Fruit fly (Drosophila melanogaster) whole organism, embryonic: ENCODE data around the gene Uro.
A peak's percentile ranks its signal among the peaks of the same experiment; 100 is the strongest.

ENCODE experiments used
- Aef1 ChIP-seq: fragments of 200-800 bp; sonication (Bioruptor generic); IDR thresholded peaks from 3 replicates; pipeline ENCODE4 v1.3.6; 2022; ENCODE audit warnings: missing biosample characterization, missing genetic modification characterization
- CG12299 ChIP-seq: fragments of 200-800 bp; sonication (Bioruptor generic); optimal IDR thresholded peaks from 2 replicates; lab custom pipeline; 2018; ENCODE audit warnings: missing biosample characterization, mild to moderate bottlenecking, missing genetic modification characterization
- CG13775 ChIP-seq: fragments of 200-800 bp; sonication (Bioruptor generic); optimal IDR thresholded peaks from 3 replicates; lab custom pipeline; 2017; ENCODE audit warnings: missing biosample characterization, mild to moderate bottlenecking, missing genetic modification characterization
- CG14441 ChIP-seq: fragments of 200-800 bp; sonication (Bioruptor generic); IDR thresholded peaks from 2 replicates; pipeline ENCODE4 v1.3.6; 2022; ENCODE audit warnings: missing biosample characterization, missing genetic modification characterization
- CG1647 ChIP-seq: fragments of 200-800 bp; sonication (Bioruptor generic); optimal IDR thresholded peaks from 3 replicates; lab custom pipeline; 2016; ENCODE audit warnings: missing biosample characterization, missing genetic modification characterization
- CG16779 ChIP-seq: fragments of 200-800 bp; sonication (Bioruptor generic); IDR thresholded peaks from 2 replicates; pipeline ENCODE4 v1.3.6; 2022; ENCODE audit warnings: missing biosample characterization, missing genetic modification characterization
- CG17359 ChIP-seq: fragments of 200-800 bp; sonication (Bioruptor generic); optimal IDR thresholded peaks from 3 replicates; lab custom pipeline; 2018; ENCODE audit warnings: missing biosample characterization, mild to moderate bottlenecking, missing genetic modification characterization, moderate library complexity
- CG18764 ChIP-seq: fragments of 200-800 bp; sonication (Bioruptor generic); optimal IDR thresholded peaks from 3 replicates; lab custom pipeline; 2016; ENCODE audit warnings: missing biosample characterization, missing genetic modification characterization
- CG2129 ChIP-seq: fragments of 200-800 bp; sonication (Bioruptor generic); IDR thresholded peaks from 2 replicates; pipeline ENCODE4 v1.3.6; 2022; ENCODE audit warnings: missing biosample characterization, missing genetic modification characterization; ENCODE audit not compliant: partially characterized antibody
- CG34224 ChIP-seq: fragments of 200-800 bp; sonication (Bioruptor generic); IDR thresholded peaks from 3 replicates; pipeline ENCODE4 v1.3.6; 2022; ENCODE audit warnings: missing biosample characterization, missing genetic modification characterization; ENCODE audit not compliant: partially characterized antibody
- CG34422 ChIP-seq: fragments of 200-800 bp; sonication (Bioruptor generic); IDR thresholded peaks from 3 replicates; pipeline ENCODE4 v1.3.6; 2022; ENCODE audit warnings: missing biosample characterization, missing genetic modification characterization
- CG4617 ChIP-seq: fragments of 200-800 bp; sonication (Bioruptor generic); optimal IDR thresholded peaks from 3 replicates; lab custom pipeline; 2016; ENCODE audit warnings: missing biosample characterization, missing genetic modification characterization, borderline replicate concordance
- CG4707 ChIP-seq: fragments of 200-800 bp; sonication (Bioruptor generic); optimal IDR thresholded peaks from 2 replicates; lab custom pipeline; 2018; ENCODE audit warnings: missing biosample characterization, mild to moderate bottlenecking, missing genetic modification characterization, moderate library complexity
- CG5245 ChIP-seq: fragments of 200-800 bp; sonication (Bioruptor generic); optimal IDR thresholded peaks from 3 replicates; lab custom pipeline; 2016; ENCODE audit warnings: missing biosample characterization, missing genetic modification characterization
- CG6791 ChIP-seq: fragments of 200-800 bp; sonication (Bioruptor generic); IDR thresholded peaks from 3 replicates; pipeline ENCODE4 v1.3.6; 2022; ENCODE audit warnings: missing biosample characterization, missing genetic modification characterization; ENCODE audit not compliant: partially characterized antibody
- CG7928 ChIP-seq: fragments of 200-800 bp; sonication (Bioruptor generic); optimal IDR thresholded peaks from 2 replicates; lab custom pipeline; 2017; ENCODE audit warnings: missing biosample characterization, mild to moderate bottlenecking, missing genetic modification characterization
- CG8388 ChIP-seq: fragments of 200-800 bp; sonication (Bioruptor generic); optimal IDR thresholded peaks from 2 replicates; lab custom pipeline; 2019; ENCODE audit warnings: missing biosample characterization, mild to moderate bottlenecking, missing genetic modification characterization, moderate library complexity
- Dad ChIP-seq: fragments of 200-800 bp; sonication (Bioruptor generic); optimal IDR thresholded peaks from 3 replicates; lab custom pipeline; 2016; ENCODE audit warnings: missing biosample characterization, missing genetic modification characterization
- Dek ChIP-seq: fragments of 200-800 bp; sonication (Bioruptor generic); optimal IDR thresholded peaks from 3 replicates; lab custom pipeline; 2019; ENCODE audit warnings: missing biosample characterization, mild to moderate bottlenecking, missing genetic modification characterization, moderate library complexity
- Dfd ChIP-seq, 2 experiments: fragments of >200 bp; optimal IDR thresholded peaks; 2 replicates each; lab custom pipeline; 2017; ENCODE audit warnings: missing biosample characterization in 2 of 2, missing genetic modification characterization in 2 of 2
- Dip2 ChIP-seq: fragments of 200-800 bp; sonication (Bioruptor generic); IDR thresholded peaks from 2 replicates; pipeline ENCODE4 v1.3.6; 2022; ENCODE audit warnings: missing biosample characterization, missing genetic modification characterization
- Ets97D ChIP-seq: fragments of 200-800 bp; sonication (Bioruptor generic); optimal IDR thresholded peaks from 3 replicates; lab custom pipeline; 2016; ENCODE audit warnings: missing biosample characterization, missing genetic modification characterization
- Fer1 ChIP-seq: fragments of 200-800 bp; sonication (Bioruptor generic); optimal IDR thresholded peaks from 2 replicates; lab custom pipeline; 2017; ENCODE audit warnings: missing biosample characterization, mild to moderate bottlenecking, missing genetic modification characterization
- H15 ChIP-seq: fragments of 200-800 bp; sonication (Bioruptor generic); IDR thresholded peaks from 3 replicates; pipeline ENCODE4 v1.3.6; 2022; ENCODE audit warnings: missing biosample characterization, missing genetic modification characterization
- H2.0 ChIP-seq: fragments of 200-800 bp; sonication (Bioruptor generic); IDR thresholded peaks from 2 replicates; pipeline ENCODE4 v1.3.6; 2022; ENCODE audit warnings: missing biosample characterization, missing genetic modification characterization
- Hmr ChIP-seq: fragments of 200-800 bp; sonication (Bioruptor generic); optimal IDR thresholded peaks from 3 replicates; lab custom pipeline; 2017; ENCODE audit warnings: mild to moderate bottlenecking, missing biosample characterization, missing genetic modification reagents, missing genetic modification characterization
- Hr78 ChIP-seq, 2 experiments: fragments of 200-800 bp in 1 of 2; fragments of >200 bp in 1 of 2; sonication (Bioruptor generic) in 1 of 2; optimal IDR thresholded peaks; 2 replicates each; lab custom pipeline; 2017 to 2019; ENCODE audit warnings: missing biosample characterization in 2 of 2, missing genetic modification characterization in 2 of 2, mild to moderate bottlenecking in 1 of 2, moderate library complexity in 1 of 2
- Kr ChIP-seq: fragments of 200-800 bp; sonication (Bioruptor generic); optimal IDR thresholded peaks from 2 replicates; lab custom pipeline; 2017; ENCODE audit warnings: missing biosample characterization, mild to moderate bottlenecking, missing genetic modification characterization
- Myb ChIP-seq: fragments of 200-800 bp; sonication (Bioruptor generic); optimal IDR thresholded peaks from 2 replicates; lab custom pipeline; 2016; ENCODE audit warnings: missing biosample characterization, missing genetic modification characterization
- TFAM ChIP-seq: fragments of 200-800 bp; sonication (Bioruptor generic); optimal IDR thresholded peaks from 2 replicates; lab custom pipeline; 2017; ENCODE audit warnings: missing biosample characterization, missing genetic modification characterization, inconsistent platforms
- Taf1 ChIP-seq: fragments of 200-800 bp; sonication (Bioruptor generic); IDR thresholded peaks from 2 replicates; pipeline ENCODE4 v1.3.6; 2022; ENCODE audit warnings: missing biosample characterization, missing genetic modification characterization
- Xbp1 ChIP-seq: fragments of 200-800 bp; sonication (Bioruptor generic); optimal IDR thresholded peaks from 3 replicates; lab custom pipeline; 2016; ENCODE audit warnings: missing biosample characterization, mild to moderate bottlenecking, missing genetic modification characterization
- abd-A ChIP-seq: fragments of 200-800 bp; sonication (Bioruptor generic); optimal IDR thresholded peaks from 3 replicates; lab custom pipeline; 2019; ENCODE audit warnings: missing biosample characterization, mild to moderate bottlenecking, missing genetic modification characterization, moderate library complexity
- amos ChIP-seq: fragments of 200-800 bp; sonication (Bioruptor generic); IDR thresholded peaks from 2 replicates; pipeline ENCODE4 v1.3.6; 2022; ENCODE audit warnings: missing biosample characterization, missing genetic modification characterization; ENCODE audit not compliant: partially characterized antibody
- ase ChIP-seq: fragments of 200-800 bp; sonication (Bioruptor generic); IDR thresholded peaks from 3 replicates; pipeline ENCODE4 v1.3.6; 2022; ENCODE audit warnings: missing biosample characterization, missing genetic modification characterization
- cas ChIP-seq: fragments of 200-800 bp; sonication (Bioruptor generic); IDR thresholded peaks from 2 replicates; pipeline ENCODE4 v1.3.6; 2022; ENCODE audit warnings: missing biosample characterization, missing genetic modification characterization
- chinmo ChIP-seq: fragments of 200-800 bp; sonication (Bioruptor generic); IDR thresholded peaks from 4 replicates; pipeline ENCODE4 v1.3.6; 2022; ENCODE audit warnings: missing biosample characterization, missing genetic modification characterization; ENCODE audit not compliant: partially characterized antibody
- disco-r ChIP-seq: fragments of 200-800 bp; sonication (Bioruptor generic); optimal IDR thresholded peaks from 2 replicates; lab custom pipeline; 2016; ENCODE audit warnings: missing biosample characterization, missing genetic modification characterization
- kni ChIP-seq: fragments of 200-800 bp; sonication (Bioruptor generic); optimal IDR thresholded peaks from 3 replicates; lab custom pipeline; 2017; ENCODE audit warnings: mild to moderate bottlenecking, missing biosample characterization, missing genetic modification reagents, missing genetic modification characterization
- mam ChIP-seq: fragments of 200-800 bp; sonication (Bioruptor generic); optimal IDR thresholded peaks from 3 replicates; lab custom pipeline; 2016; ENCODE audit warnings: missing biosample characterization, missing genetic modification characterization
- mld ChIP-seq: fragments of 200-800 bp; sonication (Bioruptor generic); IDR thresholded peaks from 3 replicates; pipeline ENCODE4 v1.3.6; 2022; ENCODE audit warnings: missing biosample characterization, missing genetic modification characterization; ENCODE audit not compliant: partially characterized antibody
- nerfin-2 ChIP-seq: fragments of 200-800 bp; sonication (Bioruptor generic); IDR thresholded peaks from 2 replicates; pipeline ENCODE4 v1.3.6; 2022; ENCODE audit warnings: missing biosample characterization, missing genetic modification characterization; ENCODE audit not compliant: partially characterized antibody
- nom ChIP-seq: fragments of 200-800 bp; sonication (Bioruptor generic); optimal IDR thresholded peaks from 2 replicates; lab custom pipeline; 2017; ENCODE audit warnings: missing biosample characterization, missing genetic modification characterization, mild to moderate bottlenecking, moderate library complexity, missing genetic modification reagents
- sisA ChIP-seq: fragments of 200-800 bp; sonication (Bioruptor generic); IDR thresholded peaks from 2 replicates; pipeline ENCODE4 v1.3.6; 2022; ENCODE audit warnings: missing biosample characterization, missing genetic modification characterization
- slbo ChIP-seq: fragments of 200-800 bp; sonication (Bioruptor generic); IDR thresholded peaks from 2 replicates; pipeline ENCODE4 v1.3.6; 2022; ENCODE audit warnings: missing biosample characterization, missing genetic modification characterization
- slp2 ChIP-seq: fragments of 200-800 bp; sonication (Bioruptor generic); optimal IDR thresholded peaks from 2 replicates; lab custom pipeline; 2016; ENCODE audit warnings: missing biosample characterization, missing genetic modification characterization
- tgo ChIP-seq: fragments of 200-800 bp; sonication (Bioruptor generic); IDR thresholded peaks from 3 replicates; pipeline ENCODE4 v1.3.6; 2022; ENCODE audit warnings: missing biosample characterization, missing genetic modification characterization
- tup ChIP-seq: fragments of 200-800 bp; sonication (Bioruptor generic); optimal IDR thresholded peaks from 2 replicates; lab custom pipeline; 2016; ENCODE audit warnings: missing biosample characterization, mild to moderate bottlenecking, missing genetic modification characterization, moderate library complexity
- vfl ChIP-seq: fragments of 200-800 bp; sonication (Bioruptor generic); optimal IDR thresholded peaks from 2 replicates; lab custom pipeline; 2016; ENCODE audit warnings: missing biosample characterization, missing genetic modification characterization
- wor ChIP-seq: fragments of 200-800 bp; sonication (Bioruptor generic); IDR thresholded peaks from 2 replicates; pipeline ENCODE4 v1.3.6; 2022; ENCODE audit warnings: missing biosample characterization, missing genetic modification characterization
- zfh1 ChIP-seq: fragments of 200-800 bp; sonication (Bioruptor generic); IDR thresholded peaks from 3 replicates; pipeline ENCODE4 v1.3.6; 2022; ENCODE audit warnings: missing biosample characterization, missing genetic modification characterization

Uro gene

dm6 chr2L:7813357-7813756 lies 33.5 kb downstream of the Uro start (continued):
- no peak for TF ChIP-seq nom
- TF ChIP-seq mld, result no peak
- peak; percentile 60 for TF ChIP-seq CG17359 (tag; lab: Kevin White, UChicago)
- TF ChIP-seq wor, result no peak
- TF ChIP-seq slbo, result no peak
- TF ChIP-seq amos (GFP tag; lab: Robert Waterston, UW), result no peak
- TF ChIP-seq Kr (GFP tag; lab: Kevin White, UChicago), result no peak
- no peak for TF ChIP-seq Dfd (GFP tag; optimal IDR thresholded peaks at IDR 0.05; lab: Kevin White, UChicago)
- peak; percentile 1 for TF ChIP-seq mam (GFP tag; lab: Kevin White, UChicago)
- TF ChIP-seq Xbp1 (GFP tag; lab: Kevin White, UChicago), result no peak
- peak; percentile 79 for TF ChIP-seq Fer1 (GFP tag; lab: Kevin White, UChicago)
- no peak for TF ChIP-seq slp2 (GFP tag; lab: Kevin White, UChicago)
- no peak for TF ChIP-seq H15 (GFP tag; lab: Robert Waterston, UW)
- no peak for TF ChIP-seq ase (GFP tag; lab: Robert Waterston, UW)
- no peak for TF ChIP-seq CG34422 (GFP tag; lab: Robert Waterston, UW)
- TF ChIP-seq Hmr (GFP tag; lab: Kevin White, UChicago), result peak; percentile 65
- no peak for TF ChIP-seq CG8388 (GFP tag; lab: Kevin White, UChicago)
- TF ChIP-seq CG4617 (GFP tag; lab: Kevin White, UChicago), result no peak
- peak; percentile 89 for TF ChIP-seq kni (GFP tag; lab: Kevin White, UChicago)
- TF ChIP-seq chinmo, result no peak
- TF ChIP-seq Dek (tag; lab: Kevin White, UChicago), result peak; percentile 51
- TF ChIP-seq tgo (GFP tag; lab: Robert Waterston, UW), result peak; percentile 27; the same call in 1 of the 3 replicates
- TF ChIP-seq Hr78 (GFP tag; optimal IDR thresholded peaks at IDR 0.05; lab: Kevin White, UChicago), result no peak
- no peak for TF ChIP-seq CG13775 (GFP tag; lab: Kevin White, UChicago)
- no peak for TF ChIP-seq CG16779 (GFP tag; lab: Robert Waterston, UW)
- no peak for TF ChIP-seq CG6791 (GFP tag; lab: Robert Waterston, UW)
- no peak for TF ChIP-seq H2.0 (GFP tag; lab: Robert Waterston, UW)
- peak; percentile 2 for TF ChIP-seq CG4707 (GFP tag; lab: Kevin White, UChicago)
- TF ChIP-seq CG18764 (GFP tag; lab: Kevin White, UChicago), result peak; percentile 39
- TF ChIP-seq cas (GFP tag; lab: Robert Waterston, UW), result no peak
- TF ChIP-seq Ets97D, result peak; percentile 18
- no peak for TF ChIP-seq Dip2 (GFP tag; lab: Robert Waterston, UW)
- TF ChIP-seq CG5245 (GFP tag; lab: Kevin White, UChicago), result no peak
- no peak for TF ChIP-seq Myb (GFP tag; lab: Kevin White, UChicago)
- no peak for TF ChIP-seq nerfin-2
- TF ChIP-seq tup (GFP tag; lab: Kevin White, UChicago), result peak; percentile 61
- no peak for TF ChIP-seq abd-A (tag; lab: Kevin White, UChicago)
- TF ChIP-seq zfh1 (GFP tag; lab: Robert Waterston, UW), result no peak
- no peak for TF ChIP-seq Aef1 (GFP tag; lab: Robert Waterston, UW)
- TF ChIP-seq disco-r, result no peak
- no peak for TF ChIP-seq TFAM (GFP tag; lab: Kevin White, UChicago)
- TF ChIP-seq sisA (GFP tag; lab: Robert Waterston, UW), result no peak
- no peak for TF ChIP-seq Dad (GFP tag; lab: Kevin White, UChicago)
- no peak for TF ChIP-seq CG7928 (GFP tag; lab: Kevin White, UChicago)
- TF ChIP-seq CG34224 (GFP tag; lab: Robert Waterston, UW), result no peak
- peak; percentile 29 for TF ChIP-seq CG1647 (GFP tag; lab: Kevin White, UChicago)
- no peak for TF ChIP-seq vfl (GFP tag; lab: Kevin White, UChicago)
- TF ChIP-seq CG2129 (GFP tag; lab: Robert Waterston, UW), result no peak
- peak; percentile 76 for TF ChIP-seq CG12299 (tag; lab: Kevin White, UChicago)
- no peak for TF ChIP-seq Taf1 (GFP tag; lab: Robert Waterston, UW)
- no peak for TF ChIP-seq CG14441 (GFP tag; lab: Robert Waterston, UW)
